In genomic region chr2L:1427792-1428191, dm6 we compare ENCODE assay signal across 2 fruit fly cellular contexts.
TF ChIP-seq lines count a peak whose summit lies in the region.

No protein-coding gene starts in this region.

TF ChIP-seq in whole organism, embryonic, 481 proteins besides CTCF, POLR2A, EP300 and RAD21 (continued from another document and continues in another):
- TF ChIP-seq CG13424 (tag; optimal IDR thresholded peaks at IDR 0.05; lab: Kevin White, UChicago) = no peak
- peak; percentile 33; the same call in 1 of the 2 replicates for TF ChIP-seq CG32772 (GFP tag; IDR thresholded peaks at IDR 0.05; lab: Robert Waterston, UW)
- peak; percentile 27 for TF ChIP-seq cato (GFP tag; optimal IDR thresholded peaks at IDR 0.05; lab: Kevin White, UChicago; ENCODE audit: borderline replicate concordance)
- peak; percentile 27 for TF ChIP-seq Hsf (GFP tag; optimal IDR thresholded peaks at IDR 0.05; lab: Kevin White, UChicago)
- no peak for TF ChIP-seq HmgD (GFP tag; optimal IDR thresholded peaks at IDR 0.05; lab: Kevin White, UChicago)
- TF ChIP-seq CG6272 (GFP tag; IDR thresholded peaks at IDR 0.05; lab: Robert Waterston, UW) = no peak
- TF ChIP-seq esg (GFP tag; conservative IDR thresholded peaks at IDR 0.05; lab: Robert Waterston, UW) = peak; percentile 35; the same call in 1 of the 2 replicates
- TF ChIP-seq MBD-R2 (GFP tag; IDR thresholded peaks at IDR 0.05; lab: Robert Waterston, UW) = no peak
- peak; percentile 1 for TF ChIP-seq trh (GFP tag; optimal IDR thresholded peaks at IDR 0.05; lab: Kevin White, UChicago)
- TF ChIP-seq Rx (GFP tag; IDR thresholded peaks at IDR 0.05; lab: Robert Waterston, UW) = peak; percentile 70
- TF ChIP-seq CG12769 (tag; optimal IDR thresholded peaks at IDR 0.05; lab: Kevin White, UChicago) = peak; percentile 31
- no peak for TF ChIP-seq Nf-YC (tag; optimal IDR thresholded peaks at IDR 0.05; lab: Kevin White, UChicago)
- TF ChIP-seq sr (GFP tag; IDR thresholded peaks at IDR 0.05; lab: Robert Waterston, UW) = peak; percentile 29; the same call in 1 of the 3 replicates
- TF ChIP-seq Sry-δ (GFP tag; optimal IDR thresholded peaks at IDR 0.05; lab: Kevin White, UChicago) = no peak
- TF ChIP-seq Hr51 (GFP tag; optimal IDR thresholded peaks at IDR 0.05; lab: Kevin White, UChicago) = peak in 1 of 2 experiments; percentile 24
- TF ChIP-seq jumu (GFP tag; optimal IDR thresholded peaks at IDR 0.05; lab: Kevin White, UChicago) = peak; percentile 20
- peak; percentile 5 for TF ChIP-seq NC2β (GFP tag; optimal IDR thresholded peaks at IDR 0.05; lab: Kevin White, UChicago)
- no peak for TF ChIP-seq twi (tag; optimal IDR thresholded peaks at IDR 0.05; lab: Kevin White, UChicago)
- TF ChIP-seq CG10147 (GFP tag; optimal IDR thresholded peaks at IDR 0.05; lab: Kevin White, UChicago) = no peak
- TF ChIP-seq cad (GFP tag; optimal IDR thresholded peaks at IDR 0.05; lab: Kevin White, UChicago) = no peak
- no peak for TF ChIP-seq CkIIα-i1 (GFP tag; IDR thresholded peaks at IDR 0.05; lab: Robert Waterston, UW)
- TF ChIP-seq btn (GFP tag; optimal IDR thresholded peaks at IDR 0.05; lab: Kevin White, UChicago) = no peak
- TF ChIP-seq CG2120 (GFP tag; optimal IDR thresholded peaks at IDR 0.05; lab: Kevin White, UChicago) = peak; percentile 18
- no peak for TF ChIP-seq CG16863 (GFP tag; optimal IDR thresholded peaks at IDR 0.05; lab: Kevin White, UChicago)
- TF ChIP-seq CG2678 (tag; optimal IDR thresholded peaks at IDR 0.05; lab: Kevin White, UChicago) = no peak
- TF ChIP-seq CG33213 (GFP tag; optimal IDR thresholded peaks at IDR 0.05; lab: Kevin White, UChicago) = no peak
- no peak for TF ChIP-seq nmo (GFP tag; optimal IDR thresholded peaks at IDR 0.05; lab: Kevin White, UChicago)
- peak; percentile 40 for TF ChIP-seq CG1602 (GFP tag; optimal IDR thresholded peaks at IDR 0.05; lab: Kevin White, UChicago)
- TF ChIP-seq CG17328 (GFP tag; IDR thresholded peaks at IDR 0.05; lab: Robert Waterston, UW) = peak; percentile 54; the same call in 1 of the 2 replicates
- TF ChIP-seq bbx (GFP tag; IDR thresholded peaks at IDR 0.05; lab: Robert Waterston, UW; ENCODE audit: partially characterized antibody) = no peak
- peak; percentile 68 for TF ChIP-seq sisA (GFP tag; IDR thresholded peaks at IDR 0.05; lab: Robert Waterston, UW)
- TF ChIP-seq ci (GFP tag; IDR thresholded peaks at IDR 0.05; lab: Robert Waterston, UW) = peak; percentile 63
- TF ChIP-seq so (GFP tag; IDR thresholded peaks at IDR 0.05; lab: Robert Waterston, UW) = peak; percentile 16; the same call in 1 of the 3 replicates
- no peak for TF ChIP-seq Blimp-1 (GFP tag; optimal IDR thresholded peaks at IDR 0.05; lab: Kevin White, UChicago)
- no peak for TF ChIP-seq CG7372 (GFP tag; IDR thresholded peaks at IDR 0.05; lab: Robert Waterston, UW)
- no peak for TF ChIP-seq lbe (GFP tag; optimal IDR thresholded peaks at IDR 0.05; lab: Kevin White, UChicago)
- TF ChIP-seq Kr (GFP tag; optimal IDR thresholded peaks at IDR 0.05; lab: Kevin White, UChicago) = no peak
- TF ChIP-seq CG15269 (tag; optimal IDR thresholded peaks at IDR 0.05; lab: Kevin White, UChicago) = peak; percentile 43
- TF ChIP-seq az2 (GFP tag; optimal IDR thresholded peaks at IDR 0.05; lab: Kevin White, UChicago) = no peak
- TF ChIP-seq Hand (GFP tag; optimal IDR thresholded peaks at IDR 0.05; lab: Kevin White, UChicago) = no peak
- TF ChIP-seq ap (GFP tag; IDR thresholded peaks at IDR 0.05; lab: Robert Waterston, UW) = peak; percentile 12; the same call in 1 of the 2 replicates
- TF ChIP-seq ham (GFP tag; IDR thresholded peaks at IDR 0.05; lab: Robert Waterston, UW) = no peak
- peak; percentile 27 for TF ChIP-seq CG8944 (GFP tag; optimal IDR thresholded peaks at IDR 0.05; lab: Kevin White, UChicago)
- TF ChIP-seq C15 (GFP tag; IDR thresholded peaks at IDR 0.05; lab: Robert Waterston, UW) = 0 out of 3 replicates have a peak, but pooled peaks have one; percentile 19
- TF ChIP-seq CG10274 (GFP tag; optimal IDR thresholded peaks at IDR 0.05; lab: Kevin White, UChicago) = no peak
- TF ChIP-seq Hr39 (optimal IDR thresholded peaks at IDR 0.05; lab: Kevin White, UChicago) = no peak
- no peak for TF ChIP-seq Hr3 (GFP tag; optimal IDR thresholded peaks at IDR 0.05; lab: Kevin White, UChicago)
- TF ChIP-seq CG10209 (GFP tag; optimal IDR thresholded peaks at IDR 0.05; lab: Kevin White, UChicago) = peak; percentile 13
- no peak for TF ChIP-seq odd (GFP tag; optimal IDR thresholded peaks at IDR 0.05; lab: Kevin White, UChicago)
- no peak for TF ChIP-seq crp (GFP tag; optimal IDR thresholded peaks at IDR 0.05; lab: Kevin White, UChicago)
- no peak for TF ChIP-seq CG1233 (GFP tag; optimal IDR thresholded peaks at IDR 0.05; lab: Kevin White, UChicago)
- TF ChIP-seq knrl (GFP tag; IDR thresholded peaks at IDR 0.05; lab: Robert Waterston, UW; ENCODE audit: partially characterized antibody) = no peak
- no peak for TF ChIP-seq z (GFP tag; IDR thresholded peaks at IDR 0.05; lab: Robert Waterston, UW)
- no peak for TF ChIP-seq ro (GFP tag; IDR thresholded peaks at IDR 0.05; lab: Robert Waterston, UW)
- no peak for TF ChIP-seq gt (GFP tag; IDR thresholded peaks at IDR 0.05; lab: Robert Waterston, UW)
- no peak for TF ChIP-seq CG6813 (GFP tag; optimal IDR thresholded peaks at IDR 0.05; lab: Kevin White, UChicago)
- TF ChIP-seq Ada2b (GFP tag; IDR thresholded peaks at IDR 0.05; lab: Robert Waterston, UW) = peak; percentile 35; the same call in 1 of the 2 replicates
- peak; percentile 24; the same call in 1 of the 2 replicates for TF ChIP-seq lmd (GFP tag; IDR thresholded peaks at IDR 0.05; lab: Robert Waterston, UW)
- TF ChIP-seq H2.0 (GFP tag; IDR thresholded peaks at IDR 0.05; lab: Robert Waterston, UW) = peak; percentile 48; the same call in 1 of the 2 replicates
- no peak for TF ChIP-seq prd (optimal IDR thresholded peaks at IDR 0.05; lab: Kevin White, UChicago)
- peak; percentile 45; the same call in 1 of the 3 replicates for TF ChIP-seq prd (GFP tag; IDR thresholded peaks at IDR 0.05; lab: Robert Waterston, UW)
- peak; percentile 23; the same call in 1 of the 3 replicates for TF ChIP-seq CG14050 (GFP tag; IDR thresholded peaks at IDR 0.05; lab: Robert Waterston, UW)
- TF ChIP-seq CG2199 (GFP tag; IDR thresholded peaks at IDR 0.05; lab: Robert Waterston, UW) = no peak
- no peak for TF ChIP-seq Dip2 (GFP tag; IDR thresholded peaks at IDR 0.05; lab: Robert Waterston, UW)
- TF ChIP-seq CG3281 (GFP tag; optimal IDR thresholded peaks at IDR 0.05; lab: Kevin White, UChicago) = no peak
- TF ChIP-seq CG4730 (GFP tag; IDR thresholded peaks at IDR 0.05; lab: Robert Waterston, UW) = 0 out of 2 replicates have a peak, but pooled peaks have one; percentile 4

TF ChIP-seq in whole organism, prepupa, 60 proteins besides CTCF, POLR2A, EP300 and RAD21 (continued from another document):
- TF ChIP-seq topi (GFP tag; optimal IDR thresholded peaks at IDR 0.05; lab: Kevin White, UChicago) (peak; percentile 24), Ets96B (tag; optimal IDR thresholded peaks at IDR 0.05; lab: Kevin White, UChicago) (peak; percentile 73), eg (GFP tag; IDR thresholded peaks at IDR 0.05; lab: Robert Waterston, UW) (0 out of 3 replicates have a peak, but pooled peaks have one; percentile 27), CG6854 (GFP tag; optimal IDR thresholded peaks at IDR 0.05; lab: Kevin White, UChicago) (no peak), pdm3 (GFP tag; optimal IDR thresholded peaks at IDR 0.05; lab: Kevin White, UChicago) (peak; percentile 69), Hr38 (GFP tag; optimal IDR thresholded peaks at IDR 0.05; lab: Kevin White, UChicago) (no peak), CG10631 (GFP tag; optimal IDR thresholded peaks at IDR 0.05; lab: Kevin White, UChicago) (peak; percentile 51), fkh (GFP tag; optimal IDR thresholded peaks at IDR 0.05; lab: Kevin White, UChicago) (no peak), CG31627 (GFP tag; optimal IDR thresholded peaks at IDR 0.05; lab: Kevin White, UChicago) (peak; percentile 36), CG16779 (tag; optimal IDR thresholded peaks at IDR 0.05; lab: Kevin White, UChicago) (peak; percentile 14), CG9139 (GFP tag; optimal IDR thresholded peaks at IDR 0.05; lab: Kevin White, UChicago) (no peak), CG6808 (GFP tag; optimal IDR thresholded peaks at IDR 0.05; lab: Kevin White, UChicago) (peak; percentile 54), CG11294 (GFP tag; IDR thresholded peaks at IDR 0.05; lab: Robert Waterston, UW) (no peak), CG3032 (tag; optimal IDR thresholded peaks at IDR 0.05; lab: Kevin White, UChicago) (peak; percentile 57), CG10669 (GFP tag; optimal IDR thresholded peaks at IDR 0.05; lab: Kevin White, UChicago) (peak; percentile 49), CG11902 (GFP tag; optimal IDR thresholded peaks at IDR 0.05; lab: Kevin White, UChicago) (no peak), svp (GFP tag; lab: Kevin White, UChicago) (peak; percentile 74), net (GFP tag; optimal IDR thresholded peaks at IDR 0.05; lab: Kevin White, UChicago) (no peak), Hr4 (GFP tag; optimal IDR thresholded peaks at IDR 0.05; lab: Kevin White, UChicago) (no peak), CG15336 (GFP tag; IDR thresholded peaks at IDR 0.05; lab: Robert Waterston, UW) (peak; percentile 54), Eip78C (GFP tag; lab: Kevin White, UChicago) (peak; percentile 87), Hr39 (GFP tag; optimal IDR thresholded peaks at IDR 0.05; lab: Kevin White, UChicago) (peak; percentile 38), dac (GFP tag; optimal IDR thresholded peaks at IDR 0.05; lab: Kevin White, UChicago) (peak; percentile 7), salr (GFP tag; optimal IDR thresholded peaks at IDR 0.05; lab: Kevin White, UChicago) (peak; percentile 18 to 69), CG6163 (GFP tag; IDR thresholded peaks at IDR 0.05; lab: Robert Waterston, UW) (peak; percentile 70), Sox15 (GFP tag; optimal IDR thresholded peaks at IDR 0.05; lab: Kevin White, UChicago) (no peak), lz (GFP tag; optimal IDR thresholded peaks at IDR 0.05; lab: Kevin White, UChicago) (no peak)
